Fruit fly (Drosophila melanogaster): ENCODE measurements around the gene Bdbt.

Gene Bdbt

DNA sequence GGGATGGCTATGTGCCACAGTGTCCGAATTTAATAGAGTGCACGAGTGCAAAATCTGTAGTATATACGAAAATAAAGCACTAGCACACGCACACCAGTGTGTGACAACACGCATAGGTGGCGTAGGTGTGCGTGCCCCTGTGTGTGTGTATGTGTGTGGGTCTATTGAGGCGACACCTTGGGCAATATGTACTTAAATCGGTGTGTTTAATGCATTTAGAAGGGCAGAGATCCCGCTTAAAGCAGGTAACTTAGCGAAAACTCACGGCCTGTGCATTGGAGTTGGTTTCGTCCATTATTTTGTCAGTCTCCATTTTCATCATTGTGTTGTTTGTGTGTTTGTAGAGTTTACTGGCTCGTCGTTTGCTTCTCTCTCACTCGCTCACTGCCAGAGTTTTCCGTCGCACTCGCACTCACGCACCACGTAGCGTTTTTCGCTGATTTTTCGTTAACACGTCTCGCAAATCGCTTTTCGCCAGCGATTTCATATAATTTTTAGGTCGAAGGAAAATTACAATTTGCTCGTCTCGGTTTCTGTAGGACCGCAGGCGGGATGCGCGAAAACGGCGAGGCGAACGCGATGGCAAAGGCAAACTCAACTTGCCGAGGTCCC lies 8.1 kb upstream of the Bdbt start (continued):
- TF ChIP-seq CG4617 (GFP tag; optimal IDR thresholded peaks at IDR 0.05; ENCODE audit: borderline replicate concordance) (peak; percentile 68), jumu (GFP tag; optimal IDR thresholded peaks at IDR 0.05) (no peak), CG30403 (GFP tag; optimal IDR thresholded peaks at IDR 0.05) (no peak), ems (GFP tag; optimal IDR thresholded peaks at IDR 0.05) (no peak), zf30C (GFP tag; optimal IDR thresholded peaks at IDR 0.05) (no peak), mld (GFP tag; IDR thresholded peaks at IDR 0.05; ENCODE audit: partially characterized antibody) (no peak), chn (GFP tag; optimal IDR thresholded peaks at IDR 0.05) (no peak), Dref (GFP tag; IDR thresholded peaks at IDR 0.05) (no peak), en (GFP tag; optimal IDR thresholded peaks at IDR 0.05) (no peak), Ptx1 (GFP tag; IDR thresholded peaks at IDR 0.05) (no peak), MESR4 (GFP tag; optimal IDR thresholded peaks at IDR 0.05) (peak; percentile 40), D19A (tag; optimal IDR thresholded peaks at IDR 0.05) (no peak), CG15479 (GFP tag; optimal IDR thresholded peaks at IDR 0.05) (no peak), YL-1 (GFP tag; optimal IDR thresholded peaks at IDR 0.05) (peak; percentile 16), CG12744 (GFP tag; optimal IDR thresholded peaks at IDR 0.05) (no peak), bcd (GFP tag; optimal IDR thresholded peaks at IDR 0.05) (no peak), ash1 (GFP tag; optimal IDR thresholded peaks at IDR 0.05) (no peak), Hmr (GFP tag; optimal IDR thresholded peaks at IDR 0.05) (no peak), so (GFP tag; IDR thresholded peaks at IDR 0.05) (no peak), prd (optimal IDR thresholded peaks at IDR 0.05) (no peak), prd (GFP tag; IDR thresholded peaks at IDR 0.05) (no peak), CG7839 (tag; optimal IDR thresholded peaks at IDR 0.05) (no peak), CG10274 (GFP tag; optimal IDR thresholded peaks at IDR 0.05) (no peak)

DNA sequence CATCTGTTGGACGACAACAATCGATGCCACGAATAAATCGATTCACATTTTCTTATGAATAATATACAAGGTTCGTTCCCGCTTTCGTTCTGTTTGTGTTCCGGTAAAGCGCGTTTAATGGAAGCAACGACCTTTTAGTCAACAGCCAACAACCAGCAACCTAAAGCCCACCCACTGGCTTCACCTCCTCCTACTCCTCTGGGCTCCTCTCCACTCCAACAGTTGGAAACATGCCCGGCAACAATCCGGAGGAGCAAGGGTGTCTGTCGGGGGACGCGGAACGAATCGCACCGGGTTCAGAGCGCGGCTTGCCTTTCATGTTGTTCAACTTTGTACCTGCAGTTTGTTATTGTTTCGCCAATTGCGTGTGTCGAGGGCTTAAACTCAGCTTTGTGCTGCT lies 5.6 kb upstream of the Bdbt start:
- TF ChIP-seq chinmo (GFP tag; IDR thresholded peaks at IDR 0.05; ENCODE audit: partially characterized antibody): 0 out of 4 replicates have a peak, but pooled peaks have one; percentile 58
- TF ChIP-seq gsb-n (tag; optimal IDR thresholded peaks at IDR 0.05): peak; percentile 35
- no peak for TF ChIP-seq Xrp1 (GFP tag; IDR thresholded peaks at IDR 0.05)
- peak; percentile 58 for TF ChIP-seq crol (GFP tag; IDR thresholded peaks at IDR 0.05)

DNA sequence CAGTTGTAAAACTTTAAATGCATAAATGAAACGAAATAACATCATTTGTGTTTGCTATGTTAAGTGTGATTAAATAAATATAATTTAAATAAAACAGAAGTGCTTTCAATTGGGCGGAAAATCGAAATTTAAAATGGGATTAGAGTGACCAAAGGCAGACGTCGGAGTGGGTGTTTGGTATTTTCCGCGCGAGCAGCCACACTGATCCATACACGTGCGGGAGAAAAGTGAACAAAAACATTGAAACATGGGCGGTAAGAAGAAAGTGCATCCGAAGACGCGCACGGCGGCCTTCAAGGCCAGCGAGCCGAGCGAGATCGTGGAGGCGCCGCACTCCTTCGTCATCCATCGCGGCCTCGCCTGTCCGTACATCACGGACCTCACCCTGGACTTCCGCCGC lies 2.6 kb downstream of the Bdbt start, which contains the start of gene ppan:
TSS of gene ppan (plus strand) at position 198 of the 400 bp plus-strand sequence.
- TF ChIP-seq unc-4 (GFP tag; IDR thresholded peaks at IDR 0.05; ENCODE audit: partially characterized antibody) (peak; percentile 35; the same call in 1 of the 2 replicates), CG2678 (tag; optimal IDR thresholded peaks at IDR 0.05) (no peak), CG11696 (GFP tag; IDR thresholded peaks at IDR 0.05) (no peak), CG15479 (GFP tag; optimal IDR thresholded peaks at IDR 0.05) (no peak), CG1792 (GFP tag; optimal IDR thresholded peaks at IDR 0.05) (no peak), CG31224 (GFP tag; IDR thresholded peaks at IDR 0.05) (no peak), onecut (GFP tag; IDR thresholded peaks at IDR 0.05) (no peak), D (optimal IDR thresholded peaks at IDR 0.05) (no peak), D (GFP tag; optimal IDR thresholded peaks at IDR 0.05) (no peak), ttk (GFP tag; IDR thresholded peaks at IDR 0.05) (no peak), CG6689 (GFP tag; IDR thresholded peaks at IDR 0.05) (no peak), CG7745 (tag; optimal IDR thresholded peaks at IDR 0.05) (no peak), z (GFP tag; IDR thresholded peaks at IDR 0.05) (no peak), Ssrp (tag; optimal IDR thresholded peaks at IDR 0.05) (no peak), Sry-δ (GFP tag; optimal IDR thresholded peaks at IDR 0.05) (peak; percentile 20), CG3995 (GFP tag; optimal IDR thresholded peaks at IDR 0.05) (no peak), CG1602 (GFP tag; optimal IDR thresholded peaks at IDR 0.05) (no peak), bsh (GFP tag; optimal IDR thresholded peaks at IDR 0.05) (no peak), br (optimal IDR thresholded peaks at IDR 0.05) (no peak), prd (optimal IDR thresholded peaks at IDR 0.05) (no peak), prd (GFP tag; IDR thresholded peaks at IDR 0.05) (no peak), vvl (GFP tag; IDR thresholded peaks at IDR 0.05) (0 out of 2 replicates have a peak, but pooled peaks have one; percentile 8), CHES-1-like (GFP tag; optimal IDR thresholded peaks at IDR 0.05) (no peak), CG9215 (GFP tag; IDR thresholded peaks at IDR 0.05) (no peak), nmo (GFP tag; optimal IDR thresholded peaks at IDR 0.05) (no peak), CG3407 (GFP tag; optimal IDR thresholded peaks at IDR 0.05) (no peak)
